Worm (Caenorhabditis elegans): ENCODE data around the gene copg-1.

ce11 chrIV:10110870-10111269 is 40.9 kb upstream of the copg-1 start:
- no peak for TF ChIP-seq snpc-4 (GFP tag; optimal IDR thresholded peaks at IDR 0.05)
- TF ChIP-seq snpc-4 (tag; optimal IDR thresholded peaks at IDR 0.05), result no peak
- no peak for TF ChIP-seq Y95B8A.8 (GFP tag; IDR thresholded peaks at IDR 0.05)
- TF ChIP-seq ztf-26 (tag; optimal IDR thresholded peaks at IDR 0.05), result no peak
- no peak for TF ChIP-seq cebp-1 (GFP tag; IDR thresholded peaks at IDR 0.05)
- no peak for TF ChIP-seq cebp-1 (tag; optimal IDR thresholded peaks at IDR 0.05)
- no peak for TF ChIP-seq Y56A3A.18 (GFP tag; IDR thresholded peaks at IDR 0.05)
- no peak for TF ChIP-seq ceh-100 (GFP tag; IDR thresholded peaks at IDR 0.05)
